Fruit fly (Drosophila melanogaster): ENCODE measurements around the gene EMC10.

Gene EMC10

DNA sequence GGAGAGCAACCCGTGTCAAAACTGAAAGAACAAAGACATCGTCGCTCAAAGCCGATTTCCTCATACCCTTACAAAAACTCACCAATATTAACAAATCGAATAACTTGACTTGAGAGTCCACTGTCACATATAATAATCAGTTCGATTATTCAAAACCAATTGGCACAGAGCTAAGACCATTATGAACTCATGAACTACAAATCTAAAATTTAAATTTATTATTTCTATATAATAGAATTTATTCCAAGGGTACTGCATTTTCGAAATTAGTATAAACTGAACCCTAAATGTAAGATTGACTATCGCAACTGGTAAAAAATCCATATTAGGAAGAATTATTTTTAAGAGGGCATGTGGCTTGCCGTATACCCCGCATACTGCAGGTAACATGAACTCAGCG is 8.1 kb downstream of the EMC10 start:
- TF ChIP-seq noc (tag; optimal IDR thresholded peaks at IDR 0.05) = no peak

DNA sequence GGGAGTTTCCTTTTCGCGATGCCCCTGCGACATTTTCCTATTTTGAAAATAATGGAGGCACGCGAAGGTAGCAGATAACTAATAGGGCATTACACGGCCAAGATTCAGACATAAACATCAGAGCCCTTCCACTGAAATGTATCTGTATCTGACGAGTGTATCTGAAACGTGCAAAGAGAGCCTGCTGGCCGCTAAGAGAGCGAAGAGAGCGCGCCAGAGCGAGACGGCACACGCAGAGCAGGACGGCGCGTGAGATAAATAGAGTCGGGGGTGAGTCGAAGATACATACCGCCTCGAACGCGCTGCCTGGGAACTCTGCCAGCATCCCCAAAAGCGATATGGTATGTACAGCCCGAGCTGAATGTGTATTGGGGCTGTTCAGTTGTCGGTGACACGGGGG is 10.8 kb downstream of the EMC10 start:
- TF ChIP-seq noc (tag; optimal IDR thresholded peaks at IDR 0.05) = no peak

DNA sequence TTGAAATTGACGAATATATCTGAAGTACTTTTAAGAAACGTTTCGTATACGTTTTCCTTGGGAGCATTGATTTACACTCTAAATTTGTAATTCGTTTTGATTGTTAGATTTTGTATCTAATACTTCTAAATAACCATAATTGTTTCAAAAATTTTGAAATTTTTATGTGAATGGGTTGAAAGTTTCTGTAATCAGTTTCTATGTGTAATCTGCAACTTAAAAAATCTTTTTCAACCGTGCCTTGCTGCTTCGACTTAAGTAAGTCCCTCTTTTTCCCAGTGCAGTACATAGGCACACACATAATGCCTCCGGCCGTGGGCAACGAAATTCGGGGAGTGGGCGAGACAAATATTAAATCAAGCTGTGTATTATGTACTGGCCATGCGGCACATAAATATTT is 11.5 kb downstream of the EMC10 start:
- TF ChIP-seq noc (tag; optimal IDR thresholded peaks at IDR 0.05) = no peak

DNA sequence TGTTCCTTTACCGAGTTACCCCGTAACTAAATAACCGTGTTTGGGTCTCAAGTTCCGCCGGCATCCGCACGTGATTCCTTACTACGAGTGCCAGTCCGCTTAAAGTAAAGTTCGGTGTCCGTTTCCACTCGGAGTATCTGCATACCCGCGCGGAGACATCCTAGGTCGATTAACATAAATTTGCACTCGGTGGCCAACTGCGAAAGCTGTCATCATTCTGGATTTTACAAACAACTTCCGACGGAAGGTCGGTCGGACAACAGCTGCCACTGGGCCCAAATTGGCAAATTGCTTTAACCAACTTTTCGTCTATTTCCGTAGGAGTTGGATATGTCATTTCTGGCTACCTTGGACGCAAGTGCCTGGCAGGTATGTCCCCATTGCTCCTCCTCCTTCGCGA is 12.6 kb downstream of the EMC10 start, which contains the start of gene TfAP-2:
TfAP-2 (plus strand) TSS at position 301 of the 400 bp plus-strand sequence.
- no peak for TF ChIP-seq noc (tag; optimal IDR thresholded peaks at IDR 0.05)

DNA sequence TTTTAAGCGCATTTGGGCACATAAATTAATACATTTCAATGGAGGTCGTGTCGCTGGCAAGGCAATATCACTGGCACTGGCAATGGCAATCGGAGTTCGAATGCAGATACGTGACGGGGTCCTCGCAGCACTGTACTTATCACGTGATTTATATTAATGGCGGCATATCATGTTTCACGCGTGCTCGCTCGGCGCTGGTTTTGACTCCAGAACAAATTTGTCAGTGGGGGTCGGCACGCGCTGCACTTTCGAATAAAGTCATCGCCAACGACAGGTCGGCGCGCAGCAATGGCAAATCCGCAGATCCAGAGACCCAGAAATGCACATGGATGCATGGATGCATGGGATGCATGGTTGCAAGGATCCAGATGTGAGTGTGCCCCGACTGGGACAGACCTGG is 17.3 kb downstream of the EMC10 start:
- no peak for TF ChIP-seq noc (tag; optimal IDR thresholded peaks at IDR 0.05)

DNA sequence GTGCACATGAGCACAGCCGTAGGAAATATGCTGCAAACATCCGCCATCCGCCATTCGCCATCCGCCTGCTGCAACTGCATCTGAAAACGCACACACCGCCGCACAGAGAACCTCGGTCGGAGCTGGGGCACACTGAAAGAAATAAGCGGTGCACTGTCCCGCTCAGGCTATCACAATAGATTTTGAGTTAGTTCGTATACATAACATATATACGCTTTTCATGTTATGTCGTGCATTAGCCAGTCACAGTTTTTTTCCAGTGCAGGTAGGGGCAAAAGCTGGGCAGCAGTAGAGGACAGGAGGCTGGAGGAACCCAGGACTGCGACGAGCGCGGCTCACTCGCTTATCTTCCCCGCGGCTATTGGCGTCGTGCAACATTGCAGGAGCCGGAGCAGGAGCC is 20.5 kb downstream of the EMC10 start:
- no peak for TF ChIP-seq noc (tag; optimal IDR thresholded peaks at IDR 0.05)

DNA sequence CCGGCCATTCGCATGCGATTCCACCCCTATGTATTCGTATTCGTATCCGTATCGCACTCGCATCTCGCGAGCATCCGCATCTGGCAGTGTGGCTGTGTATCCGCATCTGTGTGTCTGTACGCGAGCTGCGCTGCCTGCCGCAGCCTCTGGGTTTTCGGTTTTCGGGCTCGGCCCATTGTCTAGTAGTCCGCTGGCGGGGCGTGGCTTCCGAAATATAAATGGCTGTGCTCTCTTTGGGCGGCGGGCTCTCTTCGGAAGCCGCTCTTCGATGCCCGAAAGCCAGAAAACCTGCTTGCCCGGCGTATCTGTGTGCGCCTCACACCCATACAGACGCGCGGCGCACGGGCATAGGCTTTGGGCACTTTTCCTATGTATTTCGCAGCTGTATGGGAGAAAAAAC is 24.4 kb downstream of the EMC10 start:
- TF ChIP-seq noc (tag; optimal IDR thresholded peaks at IDR 0.05) = no peak

DNA sequence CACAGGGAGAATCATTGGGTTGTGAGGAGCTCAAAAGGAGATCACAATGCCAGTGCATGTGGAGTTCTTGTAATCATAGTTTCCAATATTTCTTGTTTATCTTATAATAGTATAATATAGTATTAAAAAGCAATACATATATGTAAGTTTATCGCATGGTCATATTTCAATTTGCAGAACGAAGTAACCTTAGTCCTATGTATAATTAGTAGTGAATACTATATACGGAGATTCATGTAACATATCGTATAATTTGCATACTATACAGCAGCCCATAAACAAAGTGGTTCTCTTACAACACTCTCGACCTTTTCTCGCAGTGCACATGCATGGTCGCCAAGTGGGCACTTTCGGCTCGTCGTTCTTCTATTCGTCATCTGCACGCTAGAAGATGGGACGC is 28.3 kb downstream of the EMC10 start:
- no peak for TF ChIP-seq noc (tag; optimal IDR thresholded peaks at IDR 0.05)

DNA sequence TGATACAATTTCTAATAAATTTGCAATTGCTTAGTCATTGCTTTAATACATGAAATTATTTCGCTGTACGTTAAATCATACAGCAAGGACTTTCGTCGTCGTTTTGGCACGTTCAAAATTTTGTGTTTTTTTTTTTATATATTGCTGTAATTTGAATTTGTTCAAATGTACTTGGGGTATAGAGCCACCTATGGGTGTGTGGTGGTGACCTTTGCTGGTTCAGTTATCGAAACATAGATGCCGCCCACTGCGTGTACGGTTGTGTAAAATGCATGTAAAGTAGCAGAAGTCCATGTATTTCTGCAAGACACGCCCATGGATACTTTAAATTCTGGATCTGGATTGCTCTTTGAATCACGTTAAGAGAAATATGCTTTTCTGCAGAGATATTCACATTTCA is 30.3 kb downstream of the EMC10 start:
- TF ChIP-seq noc (tag; optimal IDR thresholded peaks at IDR 0.05) = no peak

DNA sequence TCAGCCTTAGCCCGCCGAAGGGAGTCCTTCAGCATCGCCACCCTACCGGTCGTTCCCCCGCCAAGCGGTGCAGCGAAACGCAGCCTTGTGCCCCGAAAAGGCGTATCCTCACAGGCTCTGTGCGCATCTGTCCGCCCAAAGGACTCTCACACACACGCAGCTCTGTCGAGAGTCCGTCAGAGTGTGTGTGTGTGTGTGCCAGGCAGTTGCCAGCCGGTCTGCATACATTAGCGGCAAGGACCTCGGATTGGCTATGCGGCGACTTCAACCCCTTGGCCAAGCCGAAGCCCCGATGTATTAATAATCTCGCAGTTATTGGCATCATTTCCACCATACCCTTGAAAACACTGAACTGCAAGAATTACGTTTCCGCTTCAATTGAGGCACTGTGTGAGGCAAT is 36.6 kb downstream of the EMC10 start:
- no peak for TF ChIP-seq noc (tag; optimal IDR thresholded peaks at IDR 0.05)

DNA sequence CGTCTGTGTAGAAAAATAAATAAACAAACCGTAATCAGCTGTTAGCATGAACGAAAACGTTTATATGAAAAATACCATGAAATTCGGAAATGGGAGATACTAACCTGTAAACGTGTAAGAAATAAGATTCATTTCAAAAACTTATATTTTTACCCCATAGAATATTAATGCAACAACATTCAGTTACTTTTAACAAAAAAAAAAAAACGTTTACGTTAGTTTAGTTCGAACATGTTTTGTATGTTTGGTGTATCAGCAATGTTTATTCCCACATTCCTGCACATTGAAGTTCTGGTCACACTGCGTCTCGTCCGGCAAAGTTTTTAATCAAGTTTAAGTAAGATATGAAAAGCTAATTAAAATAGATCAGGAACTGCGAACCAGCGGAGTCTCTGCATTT is 43.4 kb downstream of the EMC10 start, which contains the start of the genes S1P and CG11307:
S1P (minus strand) TSS at position 23 of the 400 bp plus-strand sequence.
CG11307 (plus strand) TSS at position 270 of the 400 bp plus-strand sequence.
- TF ChIP-seq noc (tag; optimal IDR thresholded peaks at IDR 0.05) = no peak

All from whole organism, larva.